Fruit fly (Drosophila melanogaster) whole organism, embryonic: ENCODE results near the gene side-III.
A peak's percentile ranks its signal among the peaks of the same experiment; 100 is the strongest.

Source experiments
- Abd-B ChIP-seq: fragments of 200-800 bp; sonication (Bioruptor generic); optimal IDR thresholded peaks from 2 replicates; lab custom pipeline; 2018; ENCODE audit warnings: missing biosample characterization, mild to moderate bottlenecking, missing genetic modification characterization, moderate library complexity
- Aef1 ChIP-seq: fragments of 200-800 bp; sonication (Bioruptor generic); IDR thresholded peaks from 3 replicates; pipeline ENCODE4 v1.3.6; 2022; ENCODE audit warnings: missing biosample characterization, missing genetic modification characterization
- Bteb2 ChIP-seq: fragments of 200-800 bp; sonication (Bioruptor generic); optimal IDR thresholded peaks from 2 replicates; lab custom pipeline; 2016; ENCODE audit warnings: missing biosample characterization, missing genetic modification characterization
- CG10209 ChIP-seq: fragments of 200-800 bp; sonication (Bioruptor generic); optimal IDR thresholded peaks from 3 replicates; lab custom pipeline; 2017; ENCODE audit warnings: missing biosample characterization, mild to moderate bottlenecking, missing genetic modification characterization, missing genetic modification reagents
- CG10267 ChIP-seq: fragments of 200-800 bp; sonication (Bioruptor generic); optimal IDR thresholded peaks from 2 replicates; lab custom pipeline; 2018; ENCODE audit warnings: missing biosample characterization, mild to moderate bottlenecking, missing genetic modification characterization, moderate library complexity
- CG10543 ChIP-seq: fragments of 200-800 bp; sonication (Bioruptor generic); optimal IDR thresholded peaks from 3 replicates; lab custom pipeline; 2017; ENCODE audit warnings: missing biosample characterization, mild to moderate bottlenecking, missing genetic modification characterization, moderate library complexity
- CG14014 ChIP-seq: fragments of 200-800 bp; sonication (Bioruptor generic); IDR thresholded peaks from 2 replicates; pipeline ENCODE4 v1.3.6; 2022; ENCODE audit warnings: missing biosample characterization, missing genetic modification characterization
- CG15073 ChIP-seq: fragments of 200-800 bp; sonication (Bioruptor generic); optimal IDR thresholded peaks from 2 replicates; lab custom pipeline; 2016; ENCODE audit warnings: missing biosample characterization, missing genetic modification characterization
- CG1647 ChIP-seq: fragments of 200-800 bp; sonication (Bioruptor generic); optimal IDR thresholded peaks from 3 replicates; lab custom pipeline; 2016; ENCODE audit warnings: missing biosample characterization, missing genetic modification characterization
- CG16815 ChIP-seq: fragments of 200-800 bp; sonication (Bioruptor generic); optimal IDR thresholded peaks from 3 replicates; lab custom pipeline; 2017; ENCODE audit warnings: missing biosample characterization, mild to moderate bottlenecking, missing genetic modification characterization
- CG17568 ChIP-seq: fragments of 200-800 bp; sonication (Bioruptor generic); optimal IDR thresholded peaks from 2 replicates; lab custom pipeline; 2018; ENCODE audit warnings: missing biosample characterization, mild to moderate bottlenecking, missing genetic modification characterization, moderate library complexity
- CG2875 ChIP-seq: fragments of 200-800 bp; sonication (Bioruptor generic); optimal IDR thresholded peaks from 2 replicates; lab custom pipeline; 2017; ENCODE audit warnings: missing biosample characterization, mild to moderate bottlenecking, missing genetic modification characterization, missing genetic modification reagents
- CG2889 ChIP-seq: fragments of 200-800 bp; sonication (Bioruptor generic); IDR thresholded peaks from 3 replicates; pipeline ENCODE4 v1.3.6; 2022; ENCODE audit warnings: missing biosample characterization, missing genetic modification characterization
- CG30403 ChIP-seq: fragments of 200-800 bp; sonication (Bioruptor generic); optimal IDR thresholded peaks from 3 replicates; lab custom pipeline; 2016; ENCODE audit warnings: missing biosample characterization, missing genetic modification characterization
- CG3065 ChIP-seq: fragments of 200-800 bp; sonication (Bioruptor generic); optimal IDR thresholded peaks from 2 replicates; lab custom pipeline; 2016; ENCODE audit warnings: missing biosample characterization, missing genetic modification characterization
- CG4854 ChIP-seq: fragments of 200-800 bp; sonication (Bioruptor generic); optimal IDR thresholded peaks from 2 replicates; lab custom pipeline; 2016; ENCODE audit warnings: missing biosample characterization, missing genetic modification characterization, inconsistent platforms
- CG6654 ChIP-seq: fragments of 200-800 bp; sonication (Bioruptor generic); optimal IDR thresholded peaks from 2 replicates; lab custom pipeline; 2017; ENCODE audit warnings: missing biosample characterization, mild to moderate bottlenecking, missing genetic modification characterization
- CG6683 ChIP-seq: fragments of 200-800 bp; sonication (Bioruptor generic); optimal IDR thresholded peaks from 2 replicates; lab custom pipeline; 2017; ENCODE audit warnings: missing biosample characterization, mild to moderate bottlenecking, missing genetic modification characterization, missing genetic modification reagents
- CG7745 ChIP-seq: fragments of 200-800 bp; sonication (Bioruptor generic); optimal IDR thresholded peaks from 2 replicates; lab custom pipeline; 2018; ENCODE audit warnings: missing biosample characterization, mild to moderate bottlenecking, missing genetic modification characterization, moderate library complexity
- CG7928 ChIP-seq: fragments of 200-800 bp; sonication (Bioruptor generic); optimal IDR thresholded peaks from 2 replicates; lab custom pipeline; 2017; ENCODE audit warnings: missing biosample characterization, mild to moderate bottlenecking, missing genetic modification characterization
- CG9609 ChIP-seq: fragments of 200-800 bp; sonication (Bioruptor generic); optimal IDR thresholded peaks from 3 replicates; lab custom pipeline; 2016; ENCODE audit warnings: missing biosample characterization, missing genetic modification characterization
- Dll ChIP-seq: fragments of 200-800 bp; sonication (Bioruptor generic); IDR thresholded peaks from 4 replicates; pipeline ENCODE4 v1.3.6; 2022; ENCODE audit warnings: missing biosample characterization, missing genetic modification characterization; ENCODE audit not compliant: partially characterized antibody
- Doc3 ChIP-seq: fragments of 200-800 bp; sonication (Bioruptor generic); IDR thresholded peaks from 3 replicates; pipeline ENCODE4 v1.3.6; 2022; ENCODE audit warnings: missing biosample characterization, missing genetic modification characterization; ENCODE audit not compliant: partially characterized antibody
- HHEX ChIP-seq: fragments of 200-800 bp; sonication (Bioruptor generic); optimal IDR thresholded peaks from 3 replicates; lab custom pipeline; 2017; ENCODE audit warnings: missing biosample characterization, mild to moderate bottlenecking, missing genetic modification characterization, missing genetic modification reagents
- Hr3 ChIP-seq: fragments of 200-800 bp; sonication (Bioruptor generic); optimal IDR thresholded peaks from 3 replicates; lab custom pipeline; 2016; ENCODE audit warnings: missing biosample characterization, missing genetic modification characterization
- MTF-1 ChIP-seq: fragments of 200-800 bp; sonication (Bioruptor generic); optimal IDR thresholded peaks from 2 replicates; lab custom pipeline; 2018; ENCODE audit warnings: missing biosample characterization, mild to moderate bottlenecking, missing genetic modification characterization, borderline replicate concordance
- Med ChIP-seq: fragments of 200-800 bp; sonication (Bioruptor generic); peaks from one replicate; lab custom pipeline; 2016; ENCODE audit warnings: missing biosample characterization, missing genetic modification characterization, mild to moderate bottlenecking, inconsistent platforms, moderate library complexity
- Nf-YA ChIP-seq: fragments of 200-800 bp; sonication (Bioruptor generic); IDR thresholded peaks from 2 replicates; pipeline ENCODE4 v1.3.6; 2022; ENCODE audit warnings: missing biosample characterization, missing genetic modification characterization
- Six4 ChIP-seq: fragments of 200-800 bp; sonication (Bioruptor generic); optimal IDR thresholded peaks from 2 replicates; lab custom pipeline; 2016; ENCODE audit warnings: missing biosample characterization, missing genetic modification characterization
- ab ChIP-seq: fragments of 200-800 bp; sonication (Bioruptor generic); optimal IDR thresholded peaks from 2 replicates; lab custom pipeline; 2016; ENCODE audit warnings: missing biosample characterization, missing genetic modification characterization
- ci ChIP-seq: fragments of 200-800 bp; sonication (Bioruptor generic); IDR thresholded peaks from 3 replicates; pipeline ENCODE4 v1.3.6; 2022; ENCODE audit warnings: missing biosample characterization, missing genetic modification characterization
- dmrt99B ChIP-seq: fragments of 200-800 bp; sonication (Bioruptor generic); optimal IDR thresholded peaks from 2 replicates; lab custom pipeline; 2018; ENCODE audit warnings: missing biosample characterization, mild to moderate bottlenecking, missing genetic modification characterization, moderate library complexity
- fd102C ChIP-seq: fragments of 200-800 bp; sonication (Bioruptor generic); optimal IDR thresholded peaks from 2 replicates; lab custom pipeline; 2018; ENCODE audit warnings: missing biosample characterization, mild to moderate bottlenecking, missing genetic modification characterization, moderate library complexity
- fru ChIP-seq: fragments of >200 bp; optimal IDR thresholded peaks from 2 replicates; lab custom pipeline; 2017
- hkb ChIP-seq, 2 experiments: fragments of 200-800 bp in 1 of 2; fragments of >200 bp in 1 of 2; sonication (Bioruptor generic) in 1 of 2; IDR thresholded peaks in 1 of 2; optimal IDR thresholded peaks in 1 of 2; 2 replicates each; pipeline versions ENCODE4 v1.3.6 to Lab custom; 2017 to 2022; ENCODE audit warnings: missing biosample characterization in 1 of 2, missing genetic modification characterization in 1 of 2
- inv ChIP-seq: fragments of 200-800 bp; sonication (Bioruptor generic); IDR thresholded peaks from 2 replicates; pipeline ENCODE4 v1.3.6; 2022; ENCODE audit warnings: missing biosample characterization, missing genetic modification characterization; ENCODE audit not compliant: partially characterized antibody
- kah ChIP-seq: fragments of 200-800 bp; sonication (Bioruptor generic); optimal IDR thresholded peaks from 2 replicates; lab custom pipeline; 2018; ENCODE audit warnings: missing biosample characterization, mild to moderate bottlenecking, missing genetic modification characterization
- luna ChIP-seq: fragments of 200-800 bp; sonication (Bioruptor generic); optimal IDR thresholded peaks from 2 replicates; lab custom pipeline; 2016; ENCODE audit warnings: missing biosample characterization, missing genetic modification characterization
- mam ChIP-seq: fragments of 200-800 bp; sonication (Bioruptor generic); optimal IDR thresholded peaks from 3 replicates; lab custom pipeline; 2016; ENCODE audit warnings: missing biosample characterization, missing genetic modification characterization
- onecut ChIP-seq: fragments of 200-800 bp; sonication (Bioruptor generic); IDR thresholded peaks from 2 replicates; pipeline ENCODE4 v1.3.6; 2022; ENCODE audit warnings: missing biosample characterization, missing genetic modification characterization
- pb ChIP-seq: fragments of 200-800 bp; sonication (Bioruptor generic); optimal IDR thresholded peaks from 3 replicates; lab custom pipeline; 2016; ENCODE audit warnings: missing biosample characterization, missing genetic modification characterization
- pho ChIP-seq: fragments of 200-800 bp; sonication (Bioruptor generic); optimal IDR thresholded peaks from 2 replicates; lab custom pipeline; 2016; ENCODE audit warnings: missing biosample characterization, missing genetic modification characterization
- scrt ChIP-seq: fragments of 200-800 bp; sonication (Bioruptor generic); optimal IDR thresholded peaks from 2 replicates; lab custom pipeline; 2018; ENCODE audit warnings: missing biosample characterization, mild to moderate bottlenecking, missing genetic modification characterization, moderate library complexity
- slp2 ChIP-seq: fragments of 200-800 bp; sonication (Bioruptor generic); optimal IDR thresholded peaks from 2 replicates; lab custom pipeline; 2016; ENCODE audit warnings: missing biosample characterization, missing genetic modification characterization
- sna ChIP-seq: fragments of 200-800 bp; sonication (Bioruptor generic); IDR thresholded peaks from 2 replicates; pipeline ENCODE4 v1.3.6; 2022; ENCODE audit warnings: missing biosample characterization, missing genetic modification characterization; ENCODE audit not compliant: partially characterized antibody
- sug ChIP-seq: fragments of 200-800 bp; optimal IDR thresholded peaks from 2 replicates; lab custom pipeline; 2019; ENCODE audit warnings: missing biosample characterization, mild to moderate bottlenecking, missing genetic modification characterization, moderate library complexity
- tio ChIP-seq: fragments of 200-800 bp; sonication (Bioruptor generic); optimal IDR thresholded peaks from 2 replicates; lab custom pipeline; 2017; ENCODE audit warnings: missing biosample characterization, missing genetic modification characterization, inconsistent platforms
- trem ChIP-seq: fragments of 200-800 bp; optimal IDR thresholded peaks from 3 replicates; lab custom pipeline; 2019; ENCODE audit warnings: missing biosample characterization, mild to moderate bottlenecking, missing genetic modification characterization, moderate library complexity
- trh ChIP-seq: fragments of 200-800 bp; sonication (Bioruptor generic); optimal IDR thresholded peaks from 2 replicates; lab custom pipeline; 2016; ENCODE audit warnings: missing biosample characterization, missing genetic modification characterization
- ttk ChIP-seq: fragments of 200-800 bp; sonication (Bioruptor generic); IDR thresholded peaks from 2 replicates; pipeline ENCODE4 v2.1.2; 2022; ENCODE audit warnings: missing biosample characterization, missing genetic modification characterization
- tx ChIP-seq: fragments of 200-800 bp; sonication (Bioruptor generic); optimal IDR thresholded peaks from 2 replicates; lab custom pipeline; 2016; ENCODE audit warnings: missing biosample characterization, missing genetic modification characterization

The side-III gene

DNA sequence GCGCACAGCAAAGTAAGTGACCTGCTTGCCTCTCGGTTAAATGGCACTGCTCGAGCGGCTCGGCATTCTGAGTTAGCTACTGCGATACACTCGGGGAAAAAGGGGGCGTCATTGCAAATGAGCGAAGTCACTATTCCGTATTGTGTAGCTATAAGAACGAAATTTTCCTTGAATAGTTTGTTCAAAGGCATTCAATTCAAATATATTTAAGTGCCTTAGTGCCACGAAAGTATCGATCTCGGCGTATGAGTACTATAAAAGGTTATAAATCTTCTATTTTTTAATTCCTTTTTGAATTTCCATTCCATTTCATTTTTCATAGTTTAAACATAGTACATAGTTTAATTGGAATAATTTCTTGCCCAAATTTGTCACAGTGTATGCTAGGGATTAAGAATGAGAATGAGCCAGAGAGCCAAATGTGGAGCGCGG, 38.9 kb upstream of the side-III start (continued):
- TF ChIP-seq CG30403 (GFP tag; lab: Kevin White, UChicago) (peak; percentile 67), ttk (GFP tag; lab: Robert Waterston, UW) (peak; percentile 21; the same call in 1 of the 2 replicates), CG10209 (GFP tag; lab: Kevin White, UChicago) (peak; percentile 38), ci (GFP tag; lab: Robert Waterston, UW) (no peak), fru (no peak), CG1647 (no peak), mam (GFP tag; lab: Kevin White, UChicago) (peak; percentile 60), CG7745 (no peak), CG3065 (GFP tag; lab: Kevin White, UChicago) (no peak), onecut (GFP tag; lab: Robert Waterston, UW) (no peak), CG10543 (GFP tag; lab: Kevin White, UChicago) (no peak), hkb (optimal IDR thresholded peaks at IDR 0.05; lab: Kevin White, UChicago) (no peak), hkb (GFP tag; IDR thresholded peaks at IDR 0.05; lab: Robert Waterston, UW) (peak; percentile 58), Bteb2 (GFP tag; lab: Kevin White, UChicago) (no peak), sug (no peak), sna (GFP tag; lab: Robert Waterston, UW) (no peak), CG17568 (GFP tag; lab: Kevin White, UChicago) (no peak), CG16815 (peak; percentile 36), CG10267 (tag; lab: Kevin White, UChicago) (peak; percentile 43), CG15073 (no peak), inv (no peak), trem (tag; lab: Kevin White, UChicago) (no peak), Doc3 (no peak), Dll (GFP tag; lab: Robert Waterston, UW) (no peak), CG2875 (GFP tag; lab: Kevin White, UChicago) (peak; percentile 11), dmrt99B (peak; percentile 75), CG4854 (no peak), Abd-B (GFP tag; lab: Kevin White, UChicago) (peak; percentile 30), Six4 (GFP tag; lab: Kevin White, UChicago) (no peak), CG6654 (GFP tag; lab: Kevin White, UChicago) (no peak), tio (GFP tag; lab: Kevin White, UChicago) (peak; percentile 56), luna (no peak), CG14014 (peak; percentile 17; the same call in 1 of the 2 replicates), kah (GFP tag; lab: Kevin White, UChicago) (no peak), CG7928 (GFP tag; lab: Kevin White, UChicago) (no peak), Med (peak; percentile 78), scrt (no peak), CG2889 (no peak), Nf-YA (no peak), ab (GFP tag; lab: Kevin White, UChicago) (no peak), fd102C (GFP tag; lab: Kevin White, UChicago) (no peak), pho (GFP tag; lab: Kevin White, UChicago) (peak; percentile 42), MTF-1 (GFP tag; lab: Kevin White, UChicago) (no peak), trh (no peak), Hr3 (peak; percentile 38), Aef1 (GFP tag; lab: Robert Waterston, UW) (no peak), CG9609 (GFP tag; lab: Kevin White, UChicago) (peak; percentile 20), HHEX (GFP tag; lab: Kevin White, UChicago) (peak; percentile 41), pb (GFP tag; lab: Kevin White, UChicago) (no peak), CG6683 (GFP tag; lab: Kevin White, UChicago) (peak; percentile 14), slp2 (GFP tag; lab: Kevin White, UChicago) (peak; percentile 43), tx (GFP tag; lab: Kevin White, UChicago) (peak; percentile 60)
